Fruit fly (Drosophila melanogaster) whole organism, embryonic: ENCODE results near the gene Alg2.
A peak's percentile ranks its signal among the peaks of the same experiment; 100 is the strongest.

Experiments used
- Asciz ChIP-seq: fragments of 200-800 bp; sonication (Bioruptor generic); optimal IDR thresholded peaks from 2 replicates; lab custom pipeline; 2017; ENCODE audit warnings: missing biosample characterization, mild to moderate bottlenecking, missing genetic modification characterization, missing genetic modification reagents
- CG10543 ChIP-seq: fragments of 200-800 bp; sonication (Bioruptor generic); optimal IDR thresholded peaks from 3 replicates; lab custom pipeline; 2017; ENCODE audit warnings: missing biosample characterization, mild to moderate bottlenecking, missing genetic modification characterization, moderate library complexity
- CG10979 ChIP-seq: fragments of 200-800 bp; sonication (Bioruptor generic); optimal IDR thresholded peaks from 2 replicates; lab custom pipeline; 2018; ENCODE audit warnings: missing biosample characterization, mild to moderate bottlenecking, missing genetic modification characterization, moderate library complexity
- CG11247 ChIP-seq: fragments of 200-800 bp; sonication (Bioruptor generic); IDR thresholded peaks from 2 replicates; pipeline ENCODE4 v1.3.6; 2022; ENCODE audit warnings: missing biosample characterization, missing genetic modification characterization
- CG14710 ChIP-seq: fragments of 200-800 bp; sonication (Bioruptor generic); optimal IDR thresholded peaks from 3 replicates; lab custom pipeline; 2019; ENCODE audit warnings: missing biosample characterization, mild to moderate bottlenecking, missing genetic modification characterization, moderate library complexity
- CG1529 ChIP-seq: fragments of 200-800 bp; sonication (Bioruptor generic); optimal IDR thresholded peaks from 3 replicates; lab custom pipeline; 2018; ENCODE audit warnings: missing biosample characterization, missing genetic modification characterization
- CG15601 ChIP-seq: fragments of 200-800 bp; sonication (Bioruptor generic); optimal IDR thresholded peaks from 3 replicates; lab custom pipeline; 2019; ENCODE audit warnings: missing biosample characterization, mild to moderate bottlenecking, missing genetic modification characterization, moderate library complexity
- CG17568 ChIP-seq: fragments of 200-800 bp; sonication (Bioruptor generic); optimal IDR thresholded peaks from 2 replicates; lab custom pipeline; 2018; ENCODE audit warnings: missing biosample characterization, mild to moderate bottlenecking, missing genetic modification characterization, moderate library complexity
- CG1792 ChIP-seq: fragments of 200-800 bp; sonication (Bioruptor generic); optimal IDR thresholded peaks from 2 replicates; lab custom pipeline; 2016; ENCODE audit warnings: missing biosample characterization, missing genetic modification characterization
- CG18262 ChIP-seq: fragments of 200-800 bp; optimal IDR thresholded peaks from 3 replicates; lab custom pipeline; 2019; ENCODE audit warnings: missing biosample characterization, mild to moderate bottlenecking, missing genetic modification characterization, moderate library complexity
- CG2120 ChIP-seq: fragments of 200-800 bp; sonication (Bioruptor generic); optimal IDR thresholded peaks from 3 replicates; lab custom pipeline; 2016; ENCODE audit warnings: missing biosample characterization, missing genetic modification characterization
- CG2202 ChIP-seq: fragments of 200-800 bp; sonication (Bioruptor generic); optimal IDR thresholded peaks from 2 replicates; lab custom pipeline; 2018; ENCODE audit warnings: missing biosample characterization, mild to moderate bottlenecking, missing genetic modification characterization
- CG2875 ChIP-seq: fragments of 200-800 bp; sonication (Bioruptor generic); optimal IDR thresholded peaks from 2 replicates; lab custom pipeline; 2017; ENCODE audit warnings: missing biosample characterization, mild to moderate bottlenecking, missing genetic modification characterization, missing genetic modification reagents
- CG32767 ChIP-seq: fragments of 200-800 bp; sonication (Bioruptor generic); IDR thresholded peaks from 2 replicates; pipeline ENCODE4 v1.3.6; 2022; ENCODE audit warnings: missing biosample characterization, missing genetic modification characterization
- CG32772 ChIP-seq: fragments of 200-800 bp; sonication (Bioruptor generic); IDR thresholded peaks from 2 replicates; pipeline ENCODE4 v1.3.6; 2022; ENCODE audit warnings: missing biosample characterization, missing genetic modification characterization
- CG3407 ChIP-seq: fragments of 200-800 bp; sonication (Bioruptor generic); optimal IDR thresholded peaks from 2 replicates; lab custom pipeline; 2018; ENCODE audit warnings: missing biosample characterization, mild to moderate bottlenecking, missing genetic modification characterization
- CG3847 ChIP-seq: fragments of 200-800 bp; sonication (Bioruptor generic); IDR thresholded peaks from 2 replicates; pipeline ENCODE4 v1.3.6; 2022; ENCODE audit warnings: missing biosample characterization, missing genetic modification characterization
- CG5180 ChIP-seq: fragments of 200-800 bp; sonication (Bioruptor generic); optimal IDR thresholded peaks from 3 replicates; lab custom pipeline; 2017; ENCODE audit warnings: missing biosample characterization, missing genetic modification characterization, mild to moderate bottlenecking, moderate library complexity, missing genetic modification reagents
- CG6254 ChIP-seq: fragments of 200-800 bp; sonication (Bioruptor generic); optimal IDR thresholded peaks from 3 replicates; lab custom pipeline; 2017; ENCODE audit warnings: mild to moderate bottlenecking, missing biosample characterization, missing genetic modification reagents, missing genetic modification characterization
- CG7745 ChIP-seq: fragments of 200-800 bp; sonication (Bioruptor generic); optimal IDR thresholded peaks from 2 replicates; lab custom pipeline; 2018; ENCODE audit warnings: missing biosample characterization, mild to moderate bottlenecking, missing genetic modification characterization, moderate library complexity
- CG8290 ChIP-seq, 3 experiments: fragments of 200-800 bp; sonication (Bioruptor generic); optimal IDR thresholded peaks; 2 replicates each; lab custom pipeline; 2016 to 2019; ENCODE audit warnings: missing biosample characterization in 3 of 3, missing genetic modification characterization in 3 of 3, mild to moderate bottlenecking in 2 of 3, moderate library complexity in 1 of 3
- CHES-1-like ChIP-seq: fragments of 200-800 bp; sonication (Bioruptor generic); optimal IDR thresholded peaks from 2 replicates; lab custom pipeline; 2016; ENCODE audit warnings: missing biosample characterization, missing genetic modification characterization
- Deaf1 ChIP-seq: fragments of 200-800 bp; optimal IDR thresholded peaks from 3 replicates; lab custom pipeline; 2019; ENCODE audit warnings: missing biosample characterization, mild to moderate bottlenecking, missing genetic modification characterization, moderate library complexity
- Eip74EF ChIP-seq, 2 experiments: fragments of 200-800 bp in 1 of 2; fragments of >200 bp in 1 of 2; sonication (Bioruptor generic) in 1 of 2; optimal IDR thresholded peaks; 2 replicates each; lab custom pipeline; 2017 to 2019; ENCODE audit warnings: missing biosample characterization in 2 of 2, missing genetic modification characterization in 2 of 2, mild to moderate bottlenecking in 1 of 2, moderate library complexity in 1 of 2
- HLHmδ ChIP-seq: fragments of 200-800 bp; sonication (Bioruptor generic); optimal IDR thresholded peaks from 2 replicates; lab custom pipeline; 2018; ENCODE audit warnings: missing biosample characterization, mild to moderate bottlenecking, missing genetic modification characterization, moderate library complexity
- Kr ChIP-seq: fragments of 200-800 bp; sonication (Bioruptor generic); optimal IDR thresholded peaks from 2 replicates; lab custom pipeline; 2017; ENCODE audit warnings: missing biosample characterization, mild to moderate bottlenecking, missing genetic modification characterization
- Lhr ChIP-seq: fragments of 200-800 bp; sonication (Bioruptor generic); optimal IDR thresholded peaks from 3 replicates; lab custom pipeline; 2017; ENCODE audit warnings: mild to moderate bottlenecking, missing biosample characterization, missing genetic modification reagents, missing genetic modification characterization
- MBD-R2 ChIP-seq: fragments of 200-800 bp; sonication (Bioruptor generic); IDR thresholded peaks from 2 replicates; pipeline ENCODE4 v1.3.6; 2022; ENCODE audit warnings: missing biosample characterization, missing genetic modification characterization
- MTF-1 ChIP-seq: fragments of 200-800 bp; sonication (Bioruptor generic); optimal IDR thresholded peaks from 2 replicates; lab custom pipeline; 2018; ENCODE audit warnings: missing biosample characterization, mild to moderate bottlenecking, missing genetic modification characterization, borderline replicate concordance
- Pdp1 ChIP-seq, 2 experiments: fragments of 200-800 bp; sonication (Bioruptor generic); optimal IDR thresholded peaks; 3 replicates each; lab custom pipeline; 2016; ENCODE audit warnings: missing biosample characterization in 2 of 2, missing genetic modification characterization in 2 of 2, mild to moderate bottlenecking in 1 of 2, moderate library complexity in 1 of 2
- Sry-β ChIP-seq: fragments of 200-800 bp; sonication (Bioruptor generic); optimal IDR thresholded peaks from 2 replicates; lab custom pipeline; 2018; ENCODE audit warnings: missing biosample characterization, mild to moderate bottlenecking, missing genetic modification characterization, moderate library complexity
- ara ChIP-seq: fragments of 200-800 bp; sonication (Bioruptor generic); IDR thresholded peaks from 2 replicates; pipeline ENCODE4 v1.3.6; 2022; ENCODE audit warnings: missing biosample characterization, missing genetic modification characterization
- bsh ChIP-seq, 2 experiments: fragments of 200-800 bp; sonication (Bioruptor generic); optimal IDR thresholded peaks; 2 replicates each; lab custom pipeline; 2017 to 2018; ENCODE audit warnings: mild to moderate bottlenecking in 2 of 2, missing biosample characterization in 2 of 2, missing genetic modification characterization in 2 of 2, moderate library complexity in 1 of 2
- caup ChIP-seq: fragments of 200-800 bp; sonication (Bioruptor generic); optimal IDR thresholded peaks from 3 replicates; lab custom pipeline; 2017; ENCODE audit warnings: missing biosample characterization, mild to moderate bottlenecking, missing genetic modification characterization, moderate library complexity; ENCODE audit not compliant: severe bottlenecking
- crol ChIP-seq: fragments of 200-800 bp; sonication (Bioruptor generic); IDR thresholded peaks from 2 replicates; pipeline ENCODE4 v1.3.6; 2022; ENCODE audit warnings: missing biosample characterization, missing genetic modification characterization
- dmrt11E ChIP-seq: fragments of 200-800 bp; sonication (Bioruptor generic); optimal IDR thresholded peaks from 3 replicates; lab custom pipeline; 2018; ENCODE audit warnings: missing biosample characterization, mild to moderate bottlenecking, missing genetic modification characterization, moderate library complexity
- fd64A ChIP-seq: fragments of 200-800 bp; sonication (Bioruptor generic); optimal IDR thresholded peaks from 3 replicates; lab custom pipeline; 2018; ENCODE audit warnings: missing biosample characterization, mild to moderate bottlenecking, missing genetic modification characterization
- gsb-n ChIP-seq: fragments of 200-800 bp; sonication (Bioruptor generic); optimal IDR thresholded peaks from 3 replicates; lab custom pipeline; 2018; ENCODE audit warnings: missing biosample characterization, mild to moderate bottlenecking, missing genetic modification characterization
- hth ChIP-seq: fragments of >200 bp; optimal IDR thresholded peaks from 2 replicates; lab custom pipeline; 2017; ENCODE audit warnings: inconsistent platforms
- nau ChIP-seq: fragments of 200-800 bp; sonication (Bioruptor generic); optimal IDR thresholded peaks from 3 replicates; lab custom pipeline; 2017; ENCODE audit warnings: missing biosample characterization, mild to moderate bottlenecking, missing genetic modification characterization, missing genetic modification reagents
- oc ChIP-seq: fragments of 200-800 bp; sonication (Bioruptor generic); optimal IDR thresholded peaks from 2 replicates; lab custom pipeline; 2018; ENCODE audit warnings: missing biosample characterization, mild to moderate bottlenecking, missing genetic modification characterization, moderate library complexity
- onecut ChIP-seq: fragments of 200-800 bp; sonication (Bioruptor generic); IDR thresholded peaks from 2 replicates; pipeline ENCODE4 v1.3.6; 2022; ENCODE audit warnings: missing biosample characterization, missing genetic modification characterization
- otp ChIP-seq: fragments of 200-800 bp; sonication (Bioruptor generic); IDR thresholded peaks from 3 replicates; pipeline ENCODE4, ENCODE4 v1.3.6; 2022; ENCODE audit warnings: missing biosample characterization, missing genetic modification characterization
- sens ChIP-seq: fragments of 200-800 bp; sonication (Bioruptor generic); peaks from one replicate; lab custom pipeline; 2016; ENCODE audit warnings: missing biosample characterization, missing genetic modification characterization
- sim ChIP-seq: fragments of 200-800 bp; sonication (Bioruptor generic); IDR thresholded peaks from 2 replicates; pipeline ENCODE4 v1.3.6; 2022; ENCODE audit warnings: missing biosample characterization, missing genetic modification characterization
- tup ChIP-seq: fragments of 200-800 bp; sonication (Bioruptor generic); optimal IDR thresholded peaks from 2 replicates; lab custom pipeline; 2016; ENCODE audit warnings: missing biosample characterization, mild to moderate bottlenecking, missing genetic modification characterization, moderate library complexity
- z ChIP-seq: fragments of 200-800 bp; sonication (Bioruptor generic); IDR thresholded peaks from 3 replicates; pipeline ENCODE4 v1.3.6; 2022; ENCODE audit warnings: missing biosample characterization, missing genetic modification characterization
- zfh1 ChIP-seq: fragments of 200-800 bp; sonication (Bioruptor generic); IDR thresholded peaks from 3 replicates; pipeline ENCODE4 v1.3.6; 2022; ENCODE audit warnings: missing biosample characterization, missing genetic modification characterization

Gene Alg2

dm6 chr3L:3141411-3141810, 2.2 kb upstream of the Alg2 start (continued):
- TF ChIP-seq CG2875 (GFP tag; lab: Kevin White, UChicago) (peak; percentile 30), Lhr (GFP tag; lab: Kevin White, UChicago) (peak; percentile 7), CG1792 (GFP tag; lab: Kevin White, UChicago) (no peak), z (GFP tag; lab: Robert Waterston, UW) (peak; percentile 76), MTF-1 (GFP tag; lab: Kevin White, UChicago) (peak; percentile 10), CG32772 (GFP tag; lab: Robert Waterston, UW) (no peak), Asciz (GFP tag; lab: Kevin White, UChicago) (peak; percentile 8), hth (lab: Kevin White, UChicago) (no peak), Deaf1 (peak; percentile 7), HLHmδ (GFP tag; lab: Kevin White, UChicago) (peak; percentile 93), CHES-1-like (GFP tag; lab: Kevin White, UChicago) (no peak), onecut (GFP tag; lab: Robert Waterston, UW) (peak; percentile 32; the same call in 1 of the 2 replicates), gsb-n (tag; lab: Kevin White, UChicago) (peak; percentile 50), Eip74EF (GFP tag; optimal IDR thresholded peaks at IDR 0.05; lab: Kevin White, UChicago) (peak in 1 of 2 experiments; percentile 14), CG3847 (GFP tag; lab: Robert Waterston, UW) (0 out of 2 replicates have a peak, but pooled peaks have one; percentile 10), CG6254 (GFP tag; lab: Kevin White, UChicago) (peak; percentile 64), bsh (GFP tag; optimal IDR thresholded peaks at IDR 0.05; lab: Kevin White, UChicago) (peak in 1 of 2 experiments; percentile 61), oc (peak; percentile 0), Kr (GFP tag; lab: Kevin White, UChicago) (no peak), Pdp1 (GFP tag; optimal IDR thresholded peaks at IDR 0.05; lab: Kevin White, UChicago) (peak in 1 of 2 experiments; percentile 73), CG3407 (GFP tag; lab: Kevin White, UChicago) (peak; percentile 22), sens (peak; percentile 56), CG14710 (tag; lab: Kevin White, UChicago) (peak; percentile 58), caup (GFP tag; lab: Kevin White, UChicago) (no peak), CG15601 (tag; lab: Kevin White, UChicago) (peak; percentile 76), crol (GFP tag; lab: Robert Waterston, UW) (peak; percentile 53; the same call in 1 of the 2 replicates), CG10543 (GFP tag; lab: Kevin White, UChicago) (no peak), nau (GFP tag; lab: Kevin White, UChicago) (no peak), dmrt11E (tag; lab: Kevin White, UChicago) (peak; percentile 1), CG32767 (no peak), Sry-β (GFP tag; lab: Kevin White, UChicago) (peak; percentile 39), fd64A (GFP tag; lab: Kevin White, UChicago) (peak; percentile 35), CG17568 (GFP tag; lab: Kevin White, UChicago) (peak; percentile 32), zfh1 (GFP tag; lab: Robert Waterston, UW) (peak; percentile 9; the same call in 1 of the 3 replicates), tup (GFP tag; lab: Kevin White, UChicago) (no peak), MBD-R2 (GFP tag; lab: Robert Waterston, UW) (no peak), CG2202 (tag; lab: Kevin White, UChicago) (peak; percentile 43), sim (GFP tag; lab: Robert Waterston, UW) (peak; percentile 36; the same call in 1 of the 2 replicates), CG11247 (0 out of 2 replicates have a peak, but pooled peaks have one; percentile 32), CG2120 (GFP tag; lab: Kevin White, UChicago) (no peak), CG1529 (GFP tag; lab: Kevin White, UChicago) (peak; percentile 4), CG10979 (tag; lab: Kevin White, UChicago) (peak; percentile 14), CG8290 (GFP tag; optimal IDR thresholded peaks at IDR 0.05; lab: Kevin White, UChicago) (no peak), CG8290 (tag; optimal IDR thresholded peaks at IDR 0.05; lab: Kevin White, UChicago) (peak in 1 of 2 experiments; percentile 38), CG18262 (peak; percentile 42), CG7745 (tag; lab: Kevin White, UChicago) (peak; percentile 64), CG5180 (no peak), ara (GFP tag; lab: Robert Waterston, UW) (0 out of 2 replicates have a peak, but pooled peaks have one; percentile 44), otp (GFP tag; lab: Robert Waterston, UW) (peak; percentile 11; the same call in 1 of the 3 replicates)
